Fruit fly (Drosophila melanogaster): ENCODE results near the gene tim.

The tim gene

dm6 chr2L:3478034-3478880 lies 29.7 kb downstream of the tim start, which contains the start of gene Thor:
Gene Thor (plus strand): TSS chr2L:3478434.
- TF ChIP-seq lov (optimal IDR thresholded peaks at IDR 0.05) (no peak), lov (GFP tag; IDR thresholded peaks at IDR 0.05) (peak; percentile 90), gfzf (GFP tag; optimal IDR thresholded peaks at IDR 0.05) (no peak), Rfx (GFP tag; IDR thresholded peaks at IDR 0.05) (peak; percentile 74; the same call in 1 of the 2 replicates), Lim3 (GFP tag; IDR thresholded peaks at IDR 0.05) (no peak), Oli (tag; optimal IDR thresholded peaks at IDR 0.05) (no peak), Sox102F (GFP tag; optimal IDR thresholded peaks at IDR 0.05) (peak; percentile 11), CG13296 (GFP tag; optimal IDR thresholded peaks at IDR 0.05) (peak; percentile 49), bigmax (GFP tag; optimal IDR thresholded peaks at IDR 0.05) (peak; percentile 44), pros (GFP tag; optimal IDR thresholded peaks at IDR 0.05) (peak; percentile 68), Opbp (GFP tag; IDR thresholded peaks at IDR 0.05; ENCODE audit: partially characterized antibody) (peak; percentile 71), NC2β (GFP tag; optimal IDR thresholded peaks at IDR 0.05) (peak; percentile 72), odd (GFP tag; optimal IDR thresholded peaks at IDR 0.05) (peak; percentile 39), CG14014 (GFP tag; IDR thresholded peaks at IDR 0.05) (peak; percentile 64; the same call in 1 of the 2 replicates), Sin3A (optimal IDR thresholded peaks at IDR 0.05) (no peak), NFAT (GFP tag; IDR thresholded peaks at IDR 0.05) (peak; percentile 96), insv (GFP tag; optimal IDR thresholded peaks at IDR 0.05) (peak in 1 of 2 experiments; percentile 25), Neu2 (GFP tag; optimal IDR thresholded peaks at IDR 0.05; ENCODE audit: borderline replicate concordance) (no peak), mld (GFP tag; IDR thresholded peaks at IDR 0.05; ENCODE audit: partially characterized antibody) (peak; percentile 55; the same call in 1 of the 3 replicates), CG1529 (GFP tag; optimal IDR thresholded peaks at IDR 0.05) (peak; percentile 19), maf-S (GFP tag; optimal IDR thresholded peaks at IDR 0.05) (peak; percentile 44), mirr (GFP tag; optimal IDR thresholded peaks at IDR 0.05) (peak; percentile 91), bsh (GFP tag; optimal IDR thresholded peaks at IDR 0.05) (peak; percentile 45 to 46), seq (GFP tag; IDR thresholded peaks at IDR 0.05) (peak; percentile 86), CG6791 (GFP tag; IDR thresholded peaks at IDR 0.05; ENCODE audit: partially characterized antibody) (peak; percentile 70; the same call in 2 of the 3 replicates), Dip2 (GFP tag; IDR thresholded peaks at IDR 0.05) (no peak), CG30020 (tag; optimal IDR thresholded peaks at IDR 0.05) (no peak), HLH54F (GFP tag; optimal IDR thresholded peaks at IDR 0.05) (peak; percentile 54), abd-A (tag; optimal IDR thresholded peaks at IDR 0.05) (peak; percentile 77), CG6654 (GFP tag; optimal IDR thresholded peaks at IDR 0.05) (no peak), CG17328 (GFP tag; IDR thresholded peaks at IDR 0.05) (peak; percentile 75), D (optimal IDR thresholded peaks at IDR 0.05) (peak; percentile 57), D (GFP tag; optimal IDR thresholded peaks at IDR 0.05) (peak; percentile 3), CG14050 (GFP tag; IDR thresholded peaks at IDR 0.05) (peak; percentile 50; the same call in 1 of the 3 replicates), mam (GFP tag; optimal IDR thresholded peaks at IDR 0.05) (peak; percentile 42), CrebB (tag; optimal IDR thresholded peaks at IDR 0.05) (peak; percentile 87), CG10274 (GFP tag; optimal IDR thresholded peaks at IDR 0.05) (peak; percentile 21), gcm (GFP tag; optimal IDR thresholded peaks at IDR 0.05) (peak; percentile 41), Doc2 (GFP tag; IDR thresholded peaks at IDR 0.05) (no peak), hb (GFP tag; IDR thresholded peaks at IDR 0.05; ENCODE audit: partially characterized antibody) (no peak), CG1832 (GFP tag; optimal IDR thresholded peaks at IDR 0.05) (no peak), H15 (GFP tag; IDR thresholded peaks at IDR 0.05) (peak; percentile 30; the same call in 1 of the 3 replicates), CG34224 (GFP tag; IDR thresholded peaks at IDR 0.05; ENCODE audit: partially characterized antibody) (peak; percentile 61; the same call in 2 of the 3 replicates), CG10462 (GFP tag; optimal IDR thresholded peaks at IDR 0.05) (peak; percentile 43), CG9215 (GFP tag; IDR thresholded peaks at IDR 0.05) (no peak), CG12391 (tag; optimal IDR thresholded peaks at IDR 0.05) (peak; percentile 33), slou (GFP tag; optimal IDR thresholded peaks at IDR 0.05) (peak; percentile 14), slp2 (GFP tag; optimal IDR thresholded peaks at IDR 0.05) (peak; percentile 53), pum (GFP tag; optimal IDR thresholded peaks at IDR 0.05) (no peak)
